Worm (Caenorhabditis elegans) whole organism, young adult: ENCODE results near the gene K08F8.7.

Experiments used
- B0019.2 ChIP-seq: fragments of 200-800 bp; sonication (Bioruptor generic); conservative IDR thresholded peaks from 2 replicates; pipeline ENCODE4 v1.3.6; 2022; ENCODE audit warnings: missing genetic modification reagents, missing genetic modification characterization, missing compliant biosample characterization
- B0261.1 ChIP-seq: sonication (generic microtip); optimal IDR thresholded peaks from 2 replicates; lab custom pipeline; 2016; ENCODE audit warnings: mild to moderate bottlenecking, missing genetic modification characterization, moderate library complexity, missing compliant biosample characterization
- B0336.3 ChIP-seq: fragments of 200-800 bp; sonication (Bioruptor generic); IDR thresholded peaks from 2 replicates; pipeline ENCODE4 v1.3.6; 2022; ENCODE audit warnings: missing genetic modification characterization, missing compliant biosample characterization
- C06A6.2 ChIP-seq: fragments of 200-800 bp; sonication (Bioruptor generic); conservative IDR thresholded peaks from 2 replicates; pipeline ENCODE4 v1.3.6; 2022; ENCODE audit warnings: missing genetic modification characterization, missing compliant biosample characterization
- C17E4.6 ChIP-seq: fragments of 200-800 bp; sonication (Bioruptor generic); IDR thresholded peaks from 2 replicates; pipeline ENCODE4 v1.3.6; 2022; ENCODE audit warnings: missing genetic modification reagents, missing genetic modification characterization, missing compliant biosample characterization
- F22D6.2 ChIP-seq: sonication (generic microtip); optimal IDR thresholded peaks from 2 replicates; lab custom pipeline; 2016; ENCODE audit warnings: mild to moderate bottlenecking, missing genetic modification characterization, missing compliant biosample characterization
- F23B12.7 ChIP-seq: sonication (generic microtip); optimal IDR thresholded peaks from 2 replicates; lab custom pipeline; 2017; ENCODE audit warnings: missing genetic modification characterization, mild to moderate bottlenecking, missing compliant biosample characterization, antibody characterized with exemption, moderate library complexity; ENCODE audit not compliant: insufficient read depth
- F33H1.4 ChIP-seq: fragments of 200-800 bp; sonication (Bioruptor generic); IDR thresholded peaks from 2 replicates; pipeline ENCODE4 v1.3.6; 2022; ENCODE audit warnings: missing genetic modification reagents, missing genetic modification characterization, missing compliant biosample characterization
- F49E8.2 ChIP-seq: sonication (generic microtip); optimal IDR thresholded peaks from 3 replicates; lab custom pipeline; 2017; ENCODE audit warnings: missing genetic modification characterization, mild to moderate bottlenecking, missing compliant biosample characterization, antibody characterized with exemption, moderate library complexity; ENCODE audit not compliant: insufficient read depth
- F57C9.4 ChIP-seq: sonication (generic microtip); optimal IDR thresholded peaks from 2 replicates; lab custom pipeline; 2017; ENCODE audit warnings: mild to moderate bottlenecking, missing genetic modification characterization, missing compliant biosample characterization
- T26A5.8 ChIP-seq: sonication (generic microtip); optimal IDR thresholded peaks from 2 replicates; lab custom pipeline; 2016; ENCODE audit warnings: missing genetic modification characterization, missing compliant biosample characterization
- Y67H2A.10 ChIP-seq: fragments of 200-800 bp; sonication (Bioruptor generic); conservative IDR thresholded peaks from 2 replicates; pipeline ENCODE4 v1.3.6; 2022; ENCODE audit warnings: missing genetic modification reagents, missing genetic modification characterization, missing compliant biosample characterization
- Y95B8A.8 ChIP-seq: fragments of 200-800 bp; sonication (Bioruptor generic); IDR thresholded peaks from 2 replicates; pipeline ENCODE4 v1.3.6; 2022; ENCODE audit warnings: missing genetic modification reagents, missing genetic modification characterization, missing compliant biosample characterization
- aptf-2 ChIP-seq: fragments of 200-800 bp; sonication (Bioruptor generic); conservative IDR thresholded peaks from 2 replicates; pipeline ENCODE4 v1.3.6; 2022; ENCODE audit warnings: missing genetic modification reagents, missing genetic modification characterization, missing compliant biosample characterization
- aptf-3 ChIP-seq: fragments of 200-800 bp; sonication (Bioruptor generic); IDR thresholded peaks from 2 replicates; pipeline ENCODE4 v1.3.6; 2022; ENCODE audit warnings: missing genetic modification characterization, missing compliant biosample characterization
- atf-7 ChIP-seq: sonication (generic microtip); optimal IDR thresholded peaks from 2 replicates; lab custom pipeline; 2017; ENCODE audit warnings: mild to moderate bottlenecking, missing genetic modification characterization, missing compliant biosample characterization
- attf-3 ChIP-seq: fragments of 200-800 bp; sonication (Bioruptor generic); conservative IDR thresholded peaks from 2 replicates; pipeline ENCODE4 v1.3.6; 2022; ENCODE audit warnings: missing genetic modification reagents, missing genetic modification characterization, missing compliant biosample characterization
- attf-5 ChIP-seq: fragments of 200-800 bp; sonication (Bioruptor generic); optimal IDR thresholded peaks from 2 replicates; lab custom pipeline; 2018; ENCODE audit warnings: mild to moderate bottlenecking, missing genetic modification characterization, missing compliant biosample characterization
- cebp-1 ChIP-seq, 2 experiments: fragments of 200-800 bp in 1 of 2; sonication (Bioruptor generic) in 1 of 2; sonication (generic microtip) in 1 of 2; IDR thresholded peaks in 1 of 2; optimal IDR thresholded peaks in 1 of 2; 2 replicates each; pipeline versions ENCODE4 v1.3.6 to Lab custom; 2017 to 2022; ENCODE audit warnings: missing compliant biosample characterization in 2 of 2, missing genetic modification characterization in 2 of 2, mild to moderate bottlenecking in 1 of 2, missing genetic modification reagents in 1 of 2, moderate library complexity in 1 of 2
- ceh-100 ChIP-seq: fragments of 200-800 bp; sonication (Bioruptor generic); IDR thresholded peaks from 2 replicates; pipeline ENCODE4 v1.3.6; 2022; ENCODE audit warnings: missing genetic modification reagents, missing genetic modification characterization, missing compliant biosample characterization
- ceh-40 ChIP-seq: fragments of 200-800 bp; sonication (Bioruptor generic); IDR thresholded peaks from 2 replicates; pipeline ENCODE4 v1.3.6; 2022; ENCODE audit warnings: missing genetic modification characterization, missing compliant biosample characterization
- die-1 ChIP-seq: sonication (generic microtip); optimal IDR thresholded peaks from 2 replicates; lab custom pipeline; 2016; ENCODE audit warnings: missing genotype, mild to moderate bottlenecking, missing genetic modification characterization, missing compliant biosample characterization
- gei-17 ChIP-seq: fragments of 200-800 bp; sonication (Bioruptor generic); optimal IDR thresholded peaks from 2 replicates; lab custom pipeline; 2018; ENCODE audit warnings: mild to moderate bottlenecking, missing genetic modification characterization, missing compliant biosample characterization
- him-1 ChIP-seq: sonication (generic microtip); optimal IDR thresholded peaks from 2 replicates; lab custom pipeline; 2016; ENCODE audit warnings: missing genotype, missing genetic modification reagents, missing genetic modification characterization, missing compliant biosample characterization
- hmg-1.2 ChIP-seq: fragments of 200-800 bp; sonication (Bioruptor generic); IDR thresholded peaks from 2 replicates; pipeline ENCODE4 v1.3.6; 2022; ENCODE audit warnings: missing genetic modification reagents, missing genetic modification characterization, missing compliant biosample characterization
- hmg-20 ChIP-seq: fragments of 200-800 bp; sonication (Bioruptor generic); IDR thresholded peaks from 2 replicates; pipeline ENCODE4 v1.3.6; 2022; ENCODE audit warnings: missing genetic modification reagents, missing genetic modification characterization, missing compliant biosample characterization
- lag-1 ChIP-seq: fragments of 200-800 bp; sonication (Bioruptor generic); IDR thresholded peaks from 2 replicates; pipeline ENCODE4 v1.3.6; 2022; ENCODE audit warnings: missing genetic modification reagents, missing genetic modification characterization, missing compliant biosample characterization
- let-526 ChIP-seq: fragments of 200-800 bp; sonication (Bioruptor generic); IDR thresholded peaks from 2 replicates; pipeline ENCODE4 v1.3.6; 2022; ENCODE audit warnings: missing genetic modification reagents, missing genetic modification characterization, missing compliant biosample characterization
- lin-35 ChIP-seq, 3 experiments: fragments of 150-350 bp in 2 of 3; sonication (generic microtip) in 1 of 3; optimal IDR thresholded peaks; 2 replicates each; lab custom pipeline; 2014 to 2018; ENCODE audit warnings: missing biosample characterization in 3 of 3, missing genetic modification characterization in 3 of 3, missing genetic modification reagents in 3 of 3
- lin-40 ChIP-seq: sonication (generic microtip); optimal IDR thresholded peaks from 2 replicates; lab custom pipeline; 2016; ENCODE audit warnings: missing genetic modification characterization, mild to moderate bottlenecking, missing compliant biosample characterization, missing genotype, missing genetic modification reagents
- madf-3 ChIP-seq: fragments of 200-800 bp; sonication (Bioruptor generic); IDR thresholded peaks from 2 replicates; pipeline ENCODE4 v1.3.6; 2022; ENCODE audit warnings: missing genetic modification reagents, missing genetic modification characterization, missing compliant biosample characterization
- mes-4 ChIP-seq: sonication (generic microtip); optimal IDR thresholded peaks from 2 replicates; lab custom pipeline; 2016; ENCODE audit warnings: missing genotype, missing genetic modification characterization, missing compliant biosample characterization
- nfya-2 ChIP-seq: fragments of 200-800 bp; sonication (Bioruptor generic); IDR thresholded peaks from 2 replicates; pipeline ENCODE4 v1.3.6; 2022; ENCODE audit warnings: missing genetic modification reagents, missing genetic modification characterization, missing compliant biosample characterization
- nfyb-1 ChIP-seq: fragments of 200-800 bp; sonication (Bioruptor generic); IDR thresholded peaks from 2 replicates; pipeline ENCODE4 v1.3.6; 2022; ENCODE audit warnings: missing genetic modification reagents, missing genetic modification characterization, missing compliant biosample characterization
- nhr-90 ChIP-seq: sonication (generic microtip); optimal IDR thresholded peaks from 2 replicates; lab custom pipeline; 2016; ENCODE audit warnings: missing genotype, mild to moderate bottlenecking, missing genetic modification characterization, missing compliant biosample characterization
- pha-4 ChIP-seq: fragments of 150-350 bp; sonication (generic microtip); optimal IDR thresholded peaks from 2 replicates; lab custom pipeline; 2014; ENCODE audit warnings: missing biosample characterization, missing genetic modification reagents, missing genetic modification characterization
- rcor-1 ChIP-seq: fragments of 200-800 bp; sonication (Bioruptor generic); IDR thresholded peaks from 2 replicates; pipeline ENCODE4 v1.3.6; 2022; ENCODE audit warnings: missing genetic modification reagents, missing genetic modification characterization, missing compliant biosample characterization
- snpc-1.1 ChIP-seq: sonication (generic microtip); optimal IDR thresholded peaks from 2 replicates; lab custom pipeline; 2017; ENCODE audit warnings: missing genetic modification characterization, mild to moderate bottlenecking, missing compliant biosample characterization, antibody characterized with exemption, moderate library complexity, missing genotype, missing genetic modification reagents; ENCODE audit not compliant: insufficient read depth
- snpc-4 ChIP-seq, 5 experiments: fragments of 150-350 bp in 1 of 5; sonication (generic microtip) in 4 of 5; optimal IDR thresholded peaks; 2 replicates each; lab custom pipeline; 2014 to 2018; ENCODE audit warnings: missing genetic modification characterization in 5 of 5, missing biosample characterization in 3 of 5, antibody characterized with exemption in 2 of 5, mild to moderate bottlenecking in 2 of 5, missing compliant biosample characterization in 2 of 5, missing genotype in 2 of 5, moderate library complexity in 2 of 5, missing genetic modification reagents in 1 of 5
- unc-130 ChIP-seq: sonication (generic microtip); optimal IDR thresholded peaks from 2 replicates; lab custom pipeline; 2016; ENCODE audit warnings: missing genetic modification reagents, missing genetic modification characterization, missing compliant biosample characterization
- zim-3 ChIP-seq: sonication (generic microtip); optimal IDR thresholded peaks from 2 replicates; lab custom pipeline; 2017; ENCODE audit warnings: mild to moderate bottlenecking, missing genetic modification characterization, moderate library complexity, missing compliant biosample characterization
- ztf-25 ChIP-seq: fragments of 200-800 bp; sonication (Bioruptor generic); IDR thresholded peaks from 2 replicates; pipeline ENCODE4 v1.3.6; 2022; ENCODE audit warnings: missing genetic modification reagents, missing genetic modification characterization, missing compliant biosample characterization
- ztf-28 ChIP-seq: fragments of 200-800 bp; sonication (Bioruptor generic); IDR thresholded peaks from 2 replicates; pipeline ENCODE4 v1.3.6; 2022; ENCODE audit warnings: missing genetic modification reagents, missing genetic modification characterization, missing compliant biosample characterization
- ztf-3 ChIP-seq: fragments of 200-800 bp; sonication (Bioruptor generic); optimal IDR thresholded peaks from 2 replicates; lab custom pipeline; 2018; ENCODE audit warnings: mild to moderate bottlenecking, missing genetic modification characterization, missing compliant biosample characterization
- ztf-6 ChIP-seq: fragments of 200-800 bp; sonication (Bioruptor generic); IDR thresholded peaks from 2 replicates; pipeline ENCODE4 v1.3.6; 2022; ENCODE audit warnings: missing genetic modification reagents, missing genetic modification characterization, missing compliant biosample characterization

K08F8.7 gene

ce11 chrII:8742006-8742847 is 12.9 kb downstream of the K08F8.7 start (continued):
- peak; percentile 34 for TF ChIP-seq nhr-90
- TF ChIP-seq Y67H2A.10 (GFP tag; lab: Robert Waterston, UW) = no peak
- 0 out of 2 replicates have a peak, but pooled peaks have one; percentile 21 for TF ChIP-seq madf-3 (GFP tag; lab: Robert Waterston, UW)
- no peak for TF ChIP-seq gei-17 (GFP tag; lab: Kevin White, UChicago)
- TF ChIP-seq ztf-6 (GFP tag; lab: Robert Waterston, UW) = no peak
- TF ChIP-seq F22D6.2 = peak; percentile 45
- TF ChIP-seq zim-3 (tag; lab: Kevin White, UChicago) = no peak
- TF ChIP-seq ztf-25 (GFP tag; lab: Robert Waterston, UW) = no peak
- TF ChIP-seq him-1 (tag; lab: Kevin White, UChicago) = no peak
- peak; percentile 26; the same call in 1 of the 2 replicates for TF ChIP-seq nfyb-1 (GFP tag; lab: Robert Waterston, UW)
- 0 out of 2 replicates have a peak, but pooled peaks have one; percentile 41 for TF ChIP-seq lag-1 (GFP tag; lab: Robert Waterston, UW)
- no peak for TF ChIP-seq F23B12.7
- TF ChIP-seq aptf-3 (GFP tag; lab: Robert Waterston, UW) = no peak
- TF ChIP-seq cebp-1 (GFP tag; IDR thresholded peaks at IDR 0.05; lab: Robert Waterston, UW) = 0 out of 2 replicates have a peak, but pooled peaks have one; percentile 14
- peak; percentile 41 for TF ChIP-seq cebp-1 (tag; optimal IDR thresholded peaks at IDR 0.05; lab: Kevin White, UChicago)
- no peak for TF ChIP-seq nfya-2 (GFP tag; lab: Robert Waterston, UW)
- no peak for TF ChIP-seq snpc-1.1
- no peak for TF ChIP-seq T26A5.8 (tag; lab: Kevin White, UChicago)
- TF ChIP-seq hmg-1.2 (GFP tag; lab: Robert Waterston, UW) = no peak
- TF ChIP-seq B0019.2 (GFP tag; lab: Robert Waterston, UW) = no peak
- TF ChIP-seq let-526 (GFP tag; lab: Robert Waterston, UW) = no peak; the same call in 1 of the 2 replicates
- TF ChIP-seq attf-5 (GFP tag; lab: Kevin White, UChicago) = no peak
- TF ChIP-seq attf-3 = no peak
- TF ChIP-seq Y95B8A.8 (GFP tag; lab: Robert Waterston, UW) = no peak
- no peak for TF ChIP-seq ztf-3 (GFP tag; lab: Kevin White, UChicago)
- TF ChIP-seq B0261.1 (tag; lab: Kevin White, UChicago) = no peak
- no peak for TF ChIP-seq ztf-28 (GFP tag; lab: Robert Waterston, UW)
- peak; percentile 72 for TF ChIP-seq lin-40 (tag; lab: Kevin White, UChicago)
- no peak for TF ChIP-seq atf-7 (tag; lab: Kevin White, UChicago)
- TF ChIP-seq ceh-100 (GFP tag; lab: Robert Waterston, UW) = no peak
- TF ChIP-seq rcor-1 (GFP tag; lab: Robert Waterston, UW) = no peak
- TF ChIP-seq hmg-20 = no peak
- TF ChIP-seq die-1 (tag; lab: Kevin White, UChicago) = peak; percentile 39
- TF ChIP-seq aptf-2 (GFP tag; lab: Robert Waterston, UW) = no peak
- TF ChIP-seq snpc-4 (GFP tag; optimal IDR thresholded peaks at IDR 0.05; lab: Kevin White, UChicago) = no peak
- TF ChIP-seq snpc-4 (tag; optimal IDR thresholded peaks at IDR 0.05; lab: Kevin White, UChicago) = no peak
- TF ChIP-seq F33H1.4 (GFP tag; lab: Robert Waterston, UW) = no peak
- no peak for TF ChIP-seq mes-4 (tag; lab: Kevin White, UChicago)
- TF ChIP-seq ceh-40 = no peak
- peak; percentile 62 for TF ChIP-seq B0336.3 (GFP tag; lab: Robert Waterston, UW)
- TF ChIP-seq pha-4 (tag; lab: Kevin White, UChicago) = no peak
- peak; percentile 70 for TF ChIP-seq C06A6.2 (GFP tag; lab: Robert Waterston, UW)
- no peak for TF ChIP-seq C17E4.6 (GFP tag; lab: Robert Waterston, UW)
- TF ChIP-seq F49E8.2 (tag; lab: Kevin White, UChicago) = no peak
- no peak for TF ChIP-seq unc-130 (GFP tag; lab: Kevin White, UChicago)
- TF ChIP-seq lin-35 (GFP tag; optimal IDR thresholded peaks at IDR 0.05; lab: Kevin White, UChicago) = no peak
- no peak for TF ChIP-seq F57C9.4
